Worm (Caenorhabditis elegans): ENCODE results near the gene F38A6.5.
A peak's percentile ranks its signal among the peaks of the same experiment; 100 is the strongest.

Gene F38A6.5

ce11 chrV:20778886-20779285, 5.3 kb upstream of the F38A6.5 start (continued):
- TF ChIP-seq C04F5.9 (tag; optimal IDR thresholded peaks at IDR 0.05) (no peak), nhr-19 (GFP tag; conservative IDR thresholded peaks at IDR 0.05) (no peak), ama-1 (optimal IDR thresholded peaks at IDR 0.05) (no peak), nhr-77 (tag; optimal IDR thresholded peaks at IDR 0.05) (no peak), nhr-20 (tag; optimal IDR thresholded peaks at IDR 0.05) (no peak), aha-1 (tag; optimal IDR thresholded peaks at IDR 0.05) (no peak), skn-1 (tag; optimal IDR thresholded peaks at IDR 0.05) (peak; percentile 6)

ce11 chrV:20778257-20778697, 4.7 kb upstream of the F38A6.5 start:
- TF ChIP-seq blmp-1 (tag; optimal IDR thresholded peaks at IDR 0.05), result peak; percentile 69
- TF ChIP-seq unc-30 (tag; optimal IDR thresholded peaks at IDR 0.05), result peak; percentile 58
- TF ChIP-seq lin-15B (tag; optimal IDR thresholded peaks at IDR 0.05), result peak; percentile 40
- no peak for TF ChIP-seq hlh-4 (tag; optimal IDR thresholded peaks at IDR 0.05)
- TF ChIP-seq mab-9 (GFP tag; IDR thresholded peaks at IDR 0.05), result peak; percentile 95
- peak; percentile 73 for TF ChIP-seq snpc-4 (tag; optimal IDR thresholded peaks at IDR 0.05)
- peak; percentile 83 for TF ChIP-seq fkh-4 (tag; optimal IDR thresholded peaks at IDR 0.05; ENCODE audit: borderline replicate concordance)
- TF ChIP-seq ceh-88 (GFP tag; IDR thresholded peaks at IDR 0.05), result peak; percentile 95
- TF ChIP-seq nhr-28 (tag; optimal IDR thresholded peaks at IDR 0.05), result no peak
- peak; percentile 88 to 96 for TF ChIP-seq efl-1 (optimal IDR thresholded peaks at IDR 0.05)
- TF ChIP-seq efl-1 (GFP tag; optimal IDR thresholded peaks at IDR 0.05 in 1 of 2), result peak; percentile 61 to 96
- TF ChIP-seq fos-1 (tag; optimal IDR thresholded peaks at IDR 0.05), result peak; percentile 95
- peak; percentile 96 for TF ChIP-seq ceh-8 (GFP tag; optimal IDR thresholded peaks at IDR 0.05)
- peak; percentile 97 for TF ChIP-seq ztf-4 (tag; optimal IDR thresholded peaks at IDR 0.05)
- TF ChIP-seq ceh-90 (tag; optimal IDR thresholded peaks at IDR 0.05), result no peak
- TF ChIP-seq C16A3.4 (tag; optimal IDR thresholded peaks at IDR 0.05), result peak; percentile 97
- TF ChIP-seq nhr-85 (tag), result peak; percentile 99
- TF ChIP-seq nhr-11 (tag; optimal IDR thresholded peaks at IDR 0.05), result peak; percentile 93
- TF ChIP-seq sptf-1 (tag; optimal IDR thresholded peaks at IDR 0.05), result no peak
- TF ChIP-seq ztf-11 (tag; optimal IDR thresholded peaks at IDR 0.05), result peak in 1 of 2 experiments; percentile 95
- peak; percentile 100 for TF ChIP-seq swsn-7 (tag; optimal IDR thresholded peaks at IDR 0.05)
- peak; percentile 99 for TF ChIP-seq dsc-1 (tag; optimal IDR thresholded peaks at IDR 0.05)
- TF ChIP-seq egl-13 (tag; optimal IDR thresholded peaks at IDR 0.05), result peak; percentile 98
- TF ChIP-seq alr-1 (tag; optimal IDR thresholded peaks at IDR 0.05; ENCODE audit: borderline replicate concordance), result no peak
- peak; percentile 93 for TF ChIP-seq grh-1 (GFP tag; IDR thresholded peaks at IDR 0.05)
- TF ChIP-seq nhr-77 (tag; optimal IDR thresholded peaks at IDR 0.05), result peak; percentile 97
- peak; percentile 70 to 75 (median 71) for TF ChIP-seq dpl-1 (GFP tag; optimal IDR thresholded peaks at IDR 0.05)
- no peak for TF ChIP-seq unc-62 (GFP tag; optimal IDR thresholded peaks at IDR 0.05)
- no peak for TF ChIP-seq F16B12.6 (tag; optimal IDR thresholded peaks at IDR 0.05)
- no peak for TF ChIP-seq nhr-12 (tag; optimal IDR thresholded peaks at IDR 0.05)
- peak in 4 of 6 experiments; percentile 48 to 92 (median 86) for TF ChIP-seq elt-3 (tag; optimal IDR thresholded peaks at IDR 0.05)
- TF ChIP-seq nhr-47 (tag; optimal IDR thresholded peaks at IDR 0.05), result peak; percentile 99
- TF ChIP-seq pax-3 (tag; optimal IDR thresholded peaks at IDR 0.05), result peak; percentile 98
- TF ChIP-seq aly-2 (tag; optimal IDR thresholded peaks at IDR 0.05), result peak; percentile 67
- TF ChIP-seq lin-39 (tag; optimal IDR thresholded peaks at IDR 0.05), result peak; percentile 91
- no peak for TF ChIP-seq ets-5 (GFP tag; IDR thresholded peaks at IDR 0.05)
- peak; percentile 97 for TF ChIP-seq nhr-90 (tag; optimal IDR thresholded peaks at IDR 0.05; ENCODE audit: poor library complexity)
- TF ChIP-seq elt-2 (tag; optimal IDR thresholded peaks at IDR 0.05), result peak; percentile 85
- peak; percentile 89 for TF ChIP-seq C04F5.9 (tag; optimal IDR thresholded peaks at IDR 0.05)
- peak; percentile 58 for TF ChIP-seq efl-3 (GFP tag; optimal IDR thresholded peaks at IDR 0.05)
- TF ChIP-seq snu-23 (GFP tag; optimal IDR thresholded peaks at IDR 0.05), result peak; percentile 100
- peak; percentile 100 for TF ChIP-seq nhr-71 (tag; optimal IDR thresholded peaks at IDR 0.05)
- peak; percentile 87 to 92 for TF ChIP-seq lin-35 (GFP tag; optimal IDR thresholded peaks at IDR 0.05)
- TF ChIP-seq mep-1 (tag; optimal IDR thresholded peaks at IDR 0.05), result peak; percentile 98
- TF ChIP-seq skn-1 (tag; optimal IDR thresholded peaks at IDR 0.05), result peak; percentile 94
- peak; percentile 99 to 100 for TF ChIP-seq mdl-1 (tag; optimal IDR thresholded peaks at IDR 0.05)
- TF ChIP-seq fkh-10 (GFP tag; optimal IDR thresholded peaks at IDR 0.05), result peak; percentile 98
- TF ChIP-seq aha-1 (tag; optimal IDR thresholded peaks at IDR 0.05), result peak; percentile 77
- TF ChIP-seq tbx-2 (tag; optimal IDR thresholded peaks at IDR 0.05), result peak; percentile 99

Measured in whole organism, L1 larva.